Fruit fly (Drosophila melanogaster): Measurements from ENCODE around the gene Adi1.
A peak's percentile ranks its signal among the peaks of the same experiment; 100 is the strongest.

Adi1 gene

dm6 chr3L:10678545-10679067 lies 15.4 kb downstream of the Adi1 start (continued):
- peak; percentile 87 for TF ChIP-seq H2.0 (GFP tag; IDR thresholded peaks at IDR 0.05)
- peak; percentile 90 for TF ChIP-seq Six4 (GFP tag; optimal IDR thresholded peaks at IDR 0.05)
- TF ChIP-seq ab (GFP tag; optimal IDR thresholded peaks at IDR 0.05) = no peak
- no peak for TF ChIP-seq vnd (GFP tag; IDR thresholded peaks at IDR 0.05; ENCODE audit: partially characterized antibody)
- peak; percentile 67 for TF ChIP-seq CG5245 (GFP tag; optimal IDR thresholded peaks at IDR 0.05)
- TF ChIP-seq CG8765 (GFP tag; IDR thresholded peaks at IDR 0.05) = peak; percentile 81
- no peak for TF ChIP-seq fru (optimal IDR thresholded peaks at IDR 0.05)
- TF ChIP-seq CG34224 (GFP tag; IDR thresholded peaks at IDR 0.05; ENCODE audit: partially characterized antibody) = peak; percentile 34; the same call in 1 of the 3 replicates
- peak; percentile 96 for TF ChIP-seq CG17361 (GFP tag; IDR thresholded peaks at IDR 0.05)
- TF ChIP-seq pum (GFP tag; optimal IDR thresholded peaks at IDR 0.05) = peak; percentile 91
- peak; percentile 92 for TF ChIP-seq Hand (GFP tag; optimal IDR thresholded peaks at IDR 0.05)
- peak; percentile 79; the same call in 2 of the 3 replicates for TF ChIP-seq CG6175 (GFP tag; IDR thresholded peaks at IDR 0.05)
- peak; percentile 96 for TF ChIP-seq CG13296 (GFP tag; optimal IDR thresholded peaks at IDR 0.05)
- TF ChIP-seq Fer1 (GFP tag; optimal IDR thresholded peaks at IDR 0.05) = peak; percentile 97
- peak; percentile 64 for TF ChIP-seq da (GFP tag; optimal IDR thresholded peaks at IDR 0.05)
- peak; percentile 87 for TF ChIP-seq Dip3 (GFP tag; optimal IDR thresholded peaks at IDR 0.05)
- TF ChIP-seq ash1 (GFP tag; optimal IDR thresholded peaks at IDR 0.05) = no peak
- TF ChIP-seq ap (GFP tag; IDR thresholded peaks at IDR 0.05) = peak; percentile 93
- TF ChIP-seq twi (tag; optimal IDR thresholded peaks at IDR 0.05) = peak; percentile 87
- peak; percentile 86 for TF ChIP-seq sob (GFP tag; IDR thresholded peaks at IDR 0.05)
- TF ChIP-seq grau (tag; optimal IDR thresholded peaks at IDR 0.05) = peak; percentile 95
- TF ChIP-seq CG9817 (tag; optimal IDR thresholded peaks at IDR 0.05) = peak; percentile 95
- TF ChIP-seq dpn (GFP tag; optimal IDR thresholded peaks at IDR 0.05) = peak; percentile 88 to 90
- no peak for TF ChIP-seq cad (GFP tag; optimal IDR thresholded peaks at IDR 0.05)
- peak; percentile 99 for TF ChIP-seq gem (tag; optimal IDR thresholded peaks at IDR 0.05)
- peak; percentile 96 for TF ChIP-seq lmd (GFP tag; IDR thresholded peaks at IDR 0.05)
- peak; percentile 83 for TF ChIP-seq CG11247 (GFP tag; IDR thresholded peaks at IDR 0.05)
- TF ChIP-seq onecut (GFP tag; IDR thresholded peaks at IDR 0.05) = peak; percentile 91
- TF ChIP-seq dati (GFP tag; IDR thresholded peaks at IDR 0.05) = peak; percentile 76; the same call in 1 of the 2 replicates
- TF ChIP-seq Max (GFP tag; optimal IDR thresholded peaks at IDR 0.05) = peak; percentile 90
- peak; percentile 95 for TF ChIP-seq CG4328 (GFP tag; optimal IDR thresholded peaks at IDR 0.05)
- peak; percentile 98 for TF ChIP-seq CG7839 (tag; optimal IDR thresholded peaks at IDR 0.05)
- peak; percentile 93 for TF ChIP-seq Hsf (GFP tag; optimal IDR thresholded peaks at IDR 0.05)
- peak; percentile 91 for TF ChIP-seq CG13624 (GFP tag; optimal IDR thresholded peaks at IDR 0.05)
- peak; percentile 91 for TF ChIP-seq CG12219 (GFP tag; optimal IDR thresholded peaks at IDR 0.05)
- TF ChIP-seq abd-A (tag; optimal IDR thresholded peaks at IDR 0.05) = peak; percentile 90
- TF ChIP-seq dimm (GFP tag; IDR thresholded peaks at IDR 0.05) = no peak; the same call in 1 of the 2 replicates
- peak; percentile 85 for TF ChIP-seq CG9609 (GFP tag; optimal IDR thresholded peaks at IDR 0.05)
- peak; percentile 92 for TF ChIP-seq CG7357 (GFP tag; IDR thresholded peaks at IDR 0.05)
- TF ChIP-seq tgo (GFP tag; IDR thresholded peaks at IDR 0.05) = peak; percentile 96
- TF ChIP-seq oc (tag; optimal IDR thresholded peaks at IDR 0.05) = peak; percentile 92
- TF ChIP-seq schlank (tag; optimal IDR thresholded peaks at IDR 0.05) = peak; percentile 86
- TF ChIP-seq CG3838 (GFP tag; optimal IDR thresholded peaks at IDR 0.05) = peak; percentile 89
- TF ChIP-seq Fer3 (tag; optimal IDR thresholded peaks at IDR 0.05) = peak; percentile 90
- peak in 1 of 2 experiments; percentile 91 for TF ChIP-seq Hr78 (GFP tag; optimal IDR thresholded peaks at IDR 0.05)
- peak; percentile 95 for TF ChIP-seq Med (GFP tag)
- no peak for TF ChIP-seq hb (GFP tag; IDR thresholded peaks at IDR 0.05; ENCODE audit: partially characterized antibody)
- peak; percentile 83 for TF ChIP-seq kah (GFP tag; optimal IDR thresholded peaks at IDR 0.05)
- TF ChIP-seq Elba2 (GFP tag; optimal IDR thresholded peaks at IDR 0.05) = peak; percentile 35
- no peak for TF ChIP-seq Sin3A (optimal IDR thresholded peaks at IDR 0.05)
- TF ChIP-seq h (optimal IDR thresholded peaks at IDR 0.05) = no peak
- peak; percentile 87 for TF ChIP-seq CG30431 (GFP tag; optimal IDR thresholded peaks at IDR 0.05)
